Worm (Caenorhabditis elegans) whole organism, early embryonic: ENCODE measurements around the gene T21B4.3.

Experiments used
- F13C5.2 ChIP-seq: sonication (generic microtip); optimal IDR thresholded peaks from 2 replicates; lab custom pipeline; 2017; ENCODE audit warnings: mild to moderate bottlenecking, missing genetic modification characterization, inconsistent platforms, missing compliant biosample characterization
- ama-1 ChIP-seq: fragments of 150-350 bp; optimal IDR thresholded peaks from 2 replicates; lab custom pipeline; 2014
- ets-7 ChIP-seq: sonication (generic microtip); optimal IDR thresholded peaks from 2 replicates; lab custom pipeline; 2016; ENCODE audit warnings: missing genotype, missing genetic modification characterization, missing compliant biosample characterization
- hmbx-1 ChIP-seq: sonication (generic microtip); optimal IDR thresholded peaks from 2 replicates; lab custom pipeline; 2016; ENCODE audit warnings: mild to moderate bottlenecking, missing genetic modification characterization, missing compliant biosample characterization
- pes-1 ChIP-seq: fragments of 200-800 bp; sonication (Bioruptor generic); IDR thresholded peaks from 2 replicates; pipeline ENCODE4 v1.3.6; 2022; ENCODE audit warnings: missing genetic modification reagents, missing genetic modification characterization, missing compliant biosample characterization
- scrt-1 ChIP-seq: fragments of 200-800 bp; sonication (Bioruptor generic); IDR thresholded peaks from 2 replicates; pipeline ENCODE4 v1.3.6; 2022; ENCODE audit warnings: missing genetic modification characterization, missing compliant biosample characterization
- tbx-11 ChIP-seq: fragments of 200-800 bp; sonication (Bioruptor generic); IDR thresholded peaks from 2 replicates; pipeline ENCODE4 v1.3.6; 2022; ENCODE audit warnings: missing genetic modification characterization, missing compliant biosample characterization

- TF ChIP-seq F13C5.2 (tag; lab: Kevin White, UChicago) (no peak), ama-1 (lab: Kevin White, UChicago) (no peak), ets-7 (tag; lab: Kevin White, UChicago) (no peak), scrt-1 (GFP tag; lab: Robert Waterston, UW) (no peak), pes-1 (no peak), hmbx-1 (tag; lab: Kevin White, UChicago) (no peak), tbx-11 (GFP tag; lab: Robert Waterston, UW) (no peak)
Measured at ce11 chrII:12525526-12525925, 28.6 kb upstream of the T21B4.3 start, which contains the start of gene srx-118.
